Fruit fly (Drosophila melanogaster) whole organism, embryonic: ENCODE results near the gene CG3662.
A peak's percentile ranks its signal among the peaks of the same experiment; 100 is the strongest.

Experiments used
- CG11085 ChIP-seq: fragments of 200-800 bp; sonication (Bioruptor generic); IDR thresholded peaks from 2 replicates; pipeline ENCODE4 v1.3.6; 2022; ENCODE audit warnings: missing biosample characterization, missing genetic modification characterization
- CG11696 ChIP-seq: fragments of 200-800 bp; sonication (Bioruptor generic); IDR thresholded peaks from 2 replicates; pipeline ENCODE4 v1.3.6; 2022; ENCODE audit warnings: missing biosample characterization, missing genetic modification characterization
- CG1602 ChIP-seq: fragments of 200-800 bp; sonication (Bioruptor generic); optimal IDR thresholded peaks from 3 replicates; lab custom pipeline; 2016; ENCODE audit warnings: missing biosample characterization, missing genetic modification characterization
- CG16779 ChIP-seq: fragments of 200-800 bp; sonication (Bioruptor generic); IDR thresholded peaks from 2 replicates; pipeline ENCODE4 v1.3.6; 2022; ENCODE audit warnings: missing biosample characterization, missing genetic modification characterization
- CG17829 ChIP-seq: fragments of 200-800 bp; optimal IDR thresholded peaks from 2 replicates; lab custom pipeline; 2019; ENCODE audit warnings: missing biosample characterization, mild to moderate bottlenecking, missing genetic modification characterization, moderate library complexity
- CG17912 ChIP-seq: fragments of 200-800 bp; sonication (Bioruptor generic); optimal IDR thresholded peaks from 2 replicates; lab custom pipeline; 2018; ENCODE audit warnings: missing biosample characterization, mild to moderate bottlenecking, missing genetic modification characterization
- CG18476 ChIP-seq: fragments of 200-800 bp; sonication (Bioruptor generic); optimal IDR thresholded peaks from 2 replicates; lab custom pipeline; 2016; ENCODE audit warnings: missing biosample characterization, mild to moderate bottlenecking, missing genetic modification characterization
- CG31388 ChIP-seq: fragments of 200-800 bp; sonication (Bioruptor generic); optimal IDR thresholded peaks from 2 replicates; lab custom pipeline; 2016; ENCODE audit warnings: missing biosample characterization, missing genetic modification characterization
- CG33213 ChIP-seq: fragments of 200-800 bp; sonication (Bioruptor generic); optimal IDR thresholded peaks from 3 replicates; lab custom pipeline; 2016; ENCODE audit warnings: missing biosample characterization, missing genetic modification characterization
- CG34224 ChIP-seq: fragments of 200-800 bp; sonication (Bioruptor generic); IDR thresholded peaks from 3 replicates; pipeline ENCODE4 v1.3.6; 2022; ENCODE audit warnings: missing biosample characterization, missing genetic modification characterization; ENCODE audit not compliant: partially characterized antibody
- CG4360 ChIP-seq: fragments of 200-800 bp; sonication (Bioruptor generic); IDR thresholded peaks from 2 replicates; pipeline ENCODE4 v1.3.6; 2022; ENCODE audit warnings: missing biosample characterization, missing genetic modification characterization
- CG5180 ChIP-seq: fragments of 200-800 bp; sonication (Bioruptor generic); optimal IDR thresholded peaks from 3 replicates; lab custom pipeline; 2017; ENCODE audit warnings: missing biosample characterization, missing genetic modification characterization, mild to moderate bottlenecking, moderate library complexity, missing genetic modification reagents
- CG6813 ChIP-seq: fragments of 200-800 bp; sonication (Bioruptor generic); optimal IDR thresholded peaks from 2 replicates; lab custom pipeline; 2017; ENCODE audit warnings: missing biosample characterization, missing genetic modification characterization, mild to moderate bottlenecking, moderate library complexity, missing genetic modification reagents
- CG7271 ChIP-seq: fragments of 200-800 bp; sonication (Bioruptor generic); optimal IDR thresholded peaks from 2 replicates; lab custom pipeline; 2018; ENCODE audit warnings: missing biosample characterization, mild to moderate bottlenecking, missing genetic modification characterization, moderate library complexity
- CG8290 ChIP-seq, 3 experiments: fragments of 200-800 bp; sonication (Bioruptor generic); optimal IDR thresholded peaks; 2 replicates each; lab custom pipeline; 2016 to 2019; ENCODE audit warnings: missing biosample characterization in 3 of 3, missing genetic modification characterization in 3 of 3, mild to moderate bottlenecking in 2 of 3, moderate library complexity in 1 of 3
- CG8388 ChIP-seq: fragments of 200-800 bp; sonication (Bioruptor generic); optimal IDR thresholded peaks from 2 replicates; lab custom pipeline; 2019; ENCODE audit warnings: missing biosample characterization, mild to moderate bottlenecking, missing genetic modification characterization, moderate library complexity
- CG9817 ChIP-seq: fragments of 200-800 bp; sonication (Bioruptor generic); optimal IDR thresholded peaks from 2 replicates; lab custom pipeline; 2018; ENCODE audit warnings: missing biosample characterization, mild to moderate bottlenecking, missing genetic modification characterization, moderate library complexity
- CG9932 ChIP-seq: fragments of 200-800 bp; sonication (Bioruptor generic); IDR thresholded peaks from 2 replicates; pipeline ENCODE4 v1.3.6; 2022; ENCODE audit warnings: missing biosample characterization, missing genetic modification characterization
- Doc2 ChIP-seq: fragments of 200-800 bp; sonication (Bioruptor generic); IDR thresholded peaks from 2 replicates; pipeline ENCODE4 v1.3.6; 2022; ENCODE audit warnings: missing biosample characterization, missing genetic modification characterization
- Elba2 ChIP-seq: fragments of 200-800 bp; sonication (Bioruptor generic); optimal IDR thresholded peaks from 3 replicates; lab custom pipeline; 2016; ENCODE audit warnings: missing biosample characterization, missing genetic modification characterization
- H2.0 ChIP-seq: fragments of 200-800 bp; sonication (Bioruptor generic); IDR thresholded peaks from 2 replicates; pipeline ENCODE4 v1.3.6; 2022; ENCODE audit warnings: missing biosample characterization, missing genetic modification characterization
- Jarid2 ChIP-seq: fragments of 200-800 bp; sonication (Bioruptor generic); optimal IDR thresholded peaks from 3 replicates; lab custom pipeline; 2017; ENCODE audit warnings: mild to moderate bottlenecking, missing biosample characterization, missing genetic modification reagents, missing genetic modification characterization
- Mes4 ChIP-seq: fragments of 200-800 bp; sonication (Bioruptor generic); optimal IDR thresholded peaks from 2 replicates; lab custom pipeline; 2016; ENCODE audit warnings: missing biosample characterization, missing genetic modification characterization
- Ptx1 ChIP-seq: fragments of 200-800 bp; sonication (Bioruptor generic); IDR thresholded peaks from 2 replicates; pipeline ENCODE4 v1.3.6; 2022; ENCODE audit warnings: missing biosample characterization, missing genetic modification characterization
- Ravus ChIP-seq: fragments of 200-800 bp; sonication (Bioruptor generic); IDR thresholded peaks from 2 replicates; pipeline ENCODE4 v1.3.6; 2022; ENCODE audit warnings: missing biosample characterization, missing genetic modification characterization
- Tbp ChIP-seq: fragments of >200 bp; optimal IDR thresholded peaks from 2 replicates; lab custom pipeline; 2018; ENCODE audit warnings: missing biosample characterization, missing genetic modification characterization
- ab ChIP-seq: fragments of 200-800 bp; sonication (Bioruptor generic); optimal IDR thresholded peaks from 2 replicates; lab custom pipeline; 2016; ENCODE audit warnings: missing biosample characterization, missing genetic modification characterization
- abd-A ChIP-seq: fragments of 200-800 bp; sonication (Bioruptor generic); optimal IDR thresholded peaks from 3 replicates; lab custom pipeline; 2019; ENCODE audit warnings: missing biosample characterization, mild to moderate bottlenecking, missing genetic modification characterization, moderate library complexity
- aop ChIP-seq: fragments of 200-800 bp; sonication (Bioruptor generic); IDR thresholded peaks from 2 replicates; pipeline ENCODE4 v1.3.6; 2022; ENCODE audit warnings: missing biosample characterization, missing genetic modification characterization
- ash1 ChIP-seq: fragments of 200-800 bp; sonication (Bioruptor generic); optimal IDR thresholded peaks from 2 replicates; lab custom pipeline; 2018; ENCODE audit warnings: missing biosample characterization, mild to moderate bottlenecking, missing genetic modification characterization
- crp ChIP-seq, 2 experiments: fragments of 200-800 bp; sonication (Bioruptor generic); optimal IDR thresholded peaks; 2 replicates in 1 of 2; 3 replicates in 1 of 2; lab custom pipeline; 2017; ENCODE audit warnings: missing biosample characterization in 2 of 2, missing genetic modification characterization in 2 of 2, mild to moderate bottlenecking in 1 of 2, moderate library complexity in 1 of 2
- dati ChIP-seq: fragments of 200-800 bp; sonication (Bioruptor generic); IDR thresholded peaks from 2 replicates; pipeline ENCODE4 v1.3.6; 2022; ENCODE audit warnings: missing biosample characterization, missing genetic modification characterization
- ems ChIP-seq: fragments of 200-800 bp; sonication (Bioruptor generic); optimal IDR thresholded peaks from 3 replicates; lab custom pipeline; 2016; ENCODE audit warnings: missing biosample characterization, missing genetic modification characterization
- en ChIP-seq: fragments of 200-800 bp; sonication (Bioruptor generic); optimal IDR thresholded peaks from 2 replicates; lab custom pipeline; 2016; ENCODE audit warnings: missing biosample characterization, missing genetic modification characterization
- exex ChIP-seq: fragments of 200-800 bp; sonication (Bioruptor generic); optimal IDR thresholded peaks from 4 replicates; lab custom pipeline; 2018; ENCODE audit warnings: missing biosample characterization, mild to moderate bottlenecking, missing genetic modification characterization, moderate library complexity
- eyg ChIP-seq: fragments of 200-800 bp; sonication (Bioruptor generic); optimal IDR thresholded peaks from 3 replicates; lab custom pipeline; 2016; ENCODE audit warnings: missing biosample characterization, missing genetic modification characterization
- gce ChIP-seq: fragments of 200-800 bp; sonication (Bioruptor generic); IDR thresholded peaks from 3 replicates; pipeline ENCODE4 v1.3.6; 2022; ENCODE audit warnings: missing biosample characterization, missing genetic modification characterization
- grn ChIP-seq: fragments of 200-800 bp; sonication (Bioruptor generic); optimal IDR thresholded peaks from 3 replicates; lab custom pipeline; 2017; ENCODE audit warnings: missing biosample characterization, missing genetic modification characterization
- pzg ChIP-seq: fragments of 200-800 bp; sonication (Bioruptor generic); optimal IDR thresholded peaks from 3 replicates; lab custom pipeline; 2018; ENCODE audit warnings: missing biosample characterization, mild to moderate bottlenecking, missing genetic modification characterization, moderate library complexity
- sens ChIP-seq: fragments of 200-800 bp; sonication (Bioruptor generic); peaks from one replicate; lab custom pipeline; 2016; ENCODE audit warnings: missing biosample characterization, missing genetic modification characterization
- shn ChIP-seq: fragments of 200-800 bp; sonication (Bioruptor generic); optimal IDR thresholded peaks from 3 replicates; lab custom pipeline; 2016; ENCODE audit warnings: missing biosample characterization, missing genetic modification characterization
- tap ChIP-seq: fragments of 200-800 bp; optimal IDR thresholded peaks from 3 replicates; lab custom pipeline; 2019; ENCODE audit warnings: missing biosample characterization, mild to moderate bottlenecking, missing genetic modification characterization, moderate library complexity
- trem ChIP-seq: fragments of 200-800 bp; optimal IDR thresholded peaks from 3 replicates; lab custom pipeline; 2019; ENCODE audit warnings: missing biosample characterization, mild to moderate bottlenecking, missing genetic modification characterization, moderate library complexity

The CG3662 gene

dm6 chr2L:846167-846868, 25.2 kb downstream of the CG3662 start (continued):
- TF ChIP-seq ems = peak; percentile 41
- TF ChIP-seq en = peak; percentile 62
- TF ChIP-seq CG34224 (GFP tag; lab: Robert Waterston, UW) = no peak
- TF ChIP-seq ab = peak; percentile 63
- no peak for TF ChIP-seq ash1
- no peak for TF ChIP-seq CG11085 (GFP tag; lab: Robert Waterston, UW)
- TF ChIP-seq CG8388 = peak; percentile 67
- TF ChIP-seq CG7271 (tag; lab: Kevin White, UChicago) = no peak
- TF ChIP-seq Ptx1 = peak; percentile 71
- TF ChIP-seq CG33213 (GFP tag; lab: Kevin White, UChicago) = peak; percentile 39
- no peak for TF ChIP-seq CG16779
- TF ChIP-seq CG5180 (GFP tag; lab: Kevin White, UChicago) = peak; percentile 45
- TF ChIP-seq CG8290 (GFP tag; optimal IDR thresholded peaks at IDR 0.05; lab: Kevin White, UChicago) = peak; percentile 11
- peak in 1 of 2 experiments; percentile 72 for TF ChIP-seq CG8290 (tag; optimal IDR thresholded peaks at IDR 0.05; lab: Kevin White, UChicago)
- peak; percentile 25 for TF ChIP-seq trem (tag; lab: Kevin White, UChicago)
- TF ChIP-seq grn (GFP tag; lab: Kevin White, UChicago) = no peak
- TF ChIP-seq CG6813 (GFP tag; lab: Kevin White, UChicago) = peak; percentile 41
- TF ChIP-seq CG11696 (GFP tag; lab: Robert Waterston, UW) = no peak
- TF ChIP-seq tap (tag; lab: Kevin White, UChicago) = peak; percentile 55
- TF ChIP-seq Tbp (GFP tag; lab: Kevin White, UChicago) = no peak
- TF ChIP-seq CG9932 = peak; percentile 48; the same call in 1 of the 2 replicates
- peak in 1 of 2 experiments; percentile 61 for TF ChIP-seq crp (GFP tag; optimal IDR thresholded peaks at IDR 0.05; lab: Kevin White, UChicago)
- peak; percentile 50 for TF ChIP-seq Mes4 (GFP tag; lab: Kevin White, UChicago)
- peak; percentile 96 for TF ChIP-seq sens (GFP tag; lab: Kevin White, UChicago)
- no peak for TF ChIP-seq dati (GFP tag; lab: Robert Waterston, UW)
- TF ChIP-seq gce (GFP tag; lab: Robert Waterston, UW) = no peak
- no peak for TF ChIP-seq exex
- TF ChIP-seq CG4360 (GFP tag; lab: Robert Waterston, UW) = no peak
- TF ChIP-seq Doc2 (GFP tag; lab: Robert Waterston, UW) = no peak
- TF ChIP-seq shn (GFP tag; lab: Kevin White, UChicago) = peak; percentile 53
- no peak for TF ChIP-seq pzg (GFP tag; lab: Kevin White, UChicago)
- TF ChIP-seq abd-A (tag; lab: Kevin White, UChicago) = peak; percentile 0
- 0 out of 2 replicates have a peak, but pooled peaks have one; percentile 38 for TF ChIP-seq aop
- no peak for TF ChIP-seq CG17912
- peak; percentile 21 for TF ChIP-seq CG9817 (tag; lab: Kevin White, UChicago)
- no peak for TF ChIP-seq Ravus (GFP tag; lab: Robert Waterston, UW)
- peak; percentile 38 for TF ChIP-seq CG1602 (GFP tag; lab: Kevin White, UChicago)
- TF ChIP-seq eyg (GFP tag; lab: Kevin White, UChicago) = peak; percentile 11
- TF ChIP-seq H2.0 (GFP tag; lab: Robert Waterston, UW) = peak; percentile 51
- peak; percentile 12 for TF ChIP-seq Jarid2 (GFP tag; lab: Kevin White, UChicago)
- no peak for TF ChIP-seq CG31388 (GFP tag; lab: Kevin White, UChicago)
- peak; percentile 60 for TF ChIP-seq CG17829
- TF ChIP-seq CG18476 = peak; percentile 38
- TF ChIP-seq Elba2 = no peak
